ENCODE assay signal across 2 fruit fly cellular contexts in the genomic region with DNA sequence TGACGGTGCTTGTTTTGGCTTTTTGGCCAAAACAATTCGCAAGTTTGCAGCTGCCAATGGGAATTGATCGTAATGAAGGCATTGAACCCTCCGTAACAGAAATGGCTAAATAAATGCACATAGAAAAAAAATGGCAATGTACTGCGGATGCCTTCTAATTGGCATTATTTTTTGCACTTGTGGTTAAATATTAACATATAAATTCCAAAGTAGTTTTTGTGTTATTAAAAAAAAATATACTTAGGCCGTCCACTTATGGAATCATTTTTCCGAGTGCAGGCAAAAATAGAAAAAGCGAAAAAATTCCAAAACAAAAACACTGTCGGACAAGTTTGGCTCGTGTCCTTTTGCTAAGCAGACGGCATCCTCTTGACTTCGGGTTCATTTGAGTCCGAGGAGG.
A peak's percentile ranks its signal among the peaks of the same experiment; 100 is the strongest.
TF ChIP-seq lines count a peak whose summit lies in the region.

No protein-coding gene starts in this region.

- no peak for TF ChIP-seq CTCF in whole organism, embryonic (GFP tag; optimal IDR thresholded peaks at IDR 0.05; lab: Kevin White, UChicago)

TF ChIP-seq in whole organism, embryonic, 481 proteins besides CTCF, POLR2A, EP300 and RAD21 (continues in another document):
- TF ChIP-seq CG12236 (GFP tag; optimal IDR thresholded peaks at IDR 0.05; lab: Kevin White, UChicago) (no peak), CG2712 (tag; optimal IDR thresholded peaks at IDR 0.05; lab: Kevin White, UChicago) (no peak), Drgx (GFP tag; IDR thresholded peaks at IDR 0.05; lab: Robert Waterston, UW) (no peak), tup (GFP tag; optimal IDR thresholded peaks at IDR 0.05; lab: Kevin White, UChicago) (no peak), CG1603 (tag; optimal IDR thresholded peaks at IDR 0.05; lab: Kevin White, UChicago) (no peak), h (optimal IDR thresholded peaks at IDR 0.05; lab: Kevin White, UChicago) (no peak), sug (tag; optimal IDR thresholded peaks at IDR 0.05; lab: Kevin White, UChicago) (no peak), CG7271 (tag; optimal IDR thresholded peaks at IDR 0.05; lab: Kevin White, UChicago) (no peak), Rx (GFP tag; IDR thresholded peaks at IDR 0.05; lab: Robert Waterston, UW) (no peak), chinmo (GFP tag; IDR thresholded peaks at IDR 0.05; lab: Robert Waterston, UW; ENCODE audit: partially characterized antibody) (no peak), CG11504 (tag; optimal IDR thresholded peaks at IDR 0.05; lab: Kevin White, UChicago) (peak; percentile 15), Opbp (GFP tag; IDR thresholded peaks at IDR 0.05; lab: Robert Waterston, UW; ENCODE audit: partially characterized antibody) (no peak), Hmx (GFP tag; optimal IDR thresholded peaks at IDR 0.05; lab: Kevin White, UChicago) (no peak), hth (optimal IDR thresholded peaks at IDR 0.05; lab: Kevin White, UChicago) (no peak), CG6854 (GFP tag; optimal IDR thresholded peaks at IDR 0.05; lab: Kevin White, UChicago) (no peak), CG3995 (GFP tag; optimal IDR thresholded peaks at IDR 0.05; lab: Kevin White, UChicago) (no peak), gem (tag; optimal IDR thresholded peaks at IDR 0.05; lab: Kevin White, UChicago) (peak; percentile 22), Meics (GFP tag; optimal IDR thresholded peaks at IDR 0.05; lab: Kevin White, UChicago) (peak; percentile 5), NfI (GFP tag; optimal IDR thresholded peaks at IDR 0.05; lab: Kevin White, UChicago) (no peak), hb (GFP tag; IDR thresholded peaks at IDR 0.05; lab: Robert Waterston, UW; ENCODE audit: partially characterized antibody) (no peak), zfh2 (GFP tag; optimal IDR thresholded peaks at IDR 0.05; lab: Kevin White, UChicago) (no peak), Xbp1 (GFP tag; optimal IDR thresholded peaks at IDR 0.05; lab: Kevin White, UChicago) (no peak), Atf6 (GFP tag; IDR thresholded peaks at IDR 0.05; lab: Robert Waterston, UW) (no peak), sima (GFP tag; optimal IDR thresholded peaks at IDR 0.05; lab: Kevin White, UChicago) (no peak), Awh (GFP tag; IDR thresholded peaks at IDR 0.05; lab: Robert Waterston, UW) (no peak), gcm (GFP tag; optimal IDR thresholded peaks at IDR 0.05; lab: Kevin White, UChicago) (no peak), CG6654 (GFP tag; optimal IDR thresholded peaks at IDR 0.05; lab: Kevin White, UChicago) (no peak), CG2889 (GFP tag; IDR thresholded peaks at IDR 0.05; lab: Robert Waterston, UW) (0 out of 3 replicates have a peak, but pooled peaks have one; percentile 9), Hr3 (GFP tag; optimal IDR thresholded peaks at IDR 0.05; lab: Kevin White, UChicago) (no peak), tin (GFP tag; optimal IDR thresholded peaks at IDR 0.05; lab: Kevin White, UChicago) (no peak), Mrtf (GFP tag; IDR thresholded peaks at IDR 0.05; lab: Robert Waterston, UW) (0 out of 3 replicates have a peak, but pooled peaks have one; percentile 42), pita (GFP tag; optimal IDR thresholded peaks at IDR 0.05; lab: Kevin White, UChicago) (no peak), CG2202 (tag; optimal IDR thresholded peaks at IDR 0.05; lab: Kevin White, UChicago) (no peak), Dp (GFP tag; optimal IDR thresholded peaks at IDR 0.05; lab: Kevin White, UChicago) (no peak), Rfx (GFP tag; IDR thresholded peaks at IDR 0.05; lab: Robert Waterston, UW) (peak; percentile 55; the same call in 1 of the 2 replicates), lilli (GFP tag; optimal IDR thresholded peaks at IDR 0.05; lab: Kevin White, UChicago) (peak; percentile 24), CG12155 (GFP tag; optimal IDR thresholded peaks at IDR 0.05; lab: Kevin White, UChicago) (no peak), CG9215 (GFP tag; IDR thresholded peaks at IDR 0.05; lab: Robert Waterston, UW) (peak; percentile 14; the same call in 1 of the 2 replicates), Bdp1 (GFP tag; optimal IDR thresholded peaks at IDR 0.05; lab: Kevin White, UChicago) (no peak), br (optimal IDR thresholded peaks at IDR 0.05; lab: Kevin White, UChicago) (no peak), disco-r (GFP tag; optimal IDR thresholded peaks at IDR 0.05; lab: Kevin White, UChicago) (no peak), CG17568 (GFP tag; optimal IDR thresholded peaks at IDR 0.05; lab: Kevin White, UChicago) (no peak), CG8388 (GFP tag; optimal IDR thresholded peaks at IDR 0.05; lab: Kevin White, UChicago) (no peak), jigr1 (GFP tag; IDR thresholded peaks at IDR 0.05; lab: Robert Waterston, UW) (no peak)

TF ChIP-seq in whole organism, prepupa, 60 proteins besides CTCF, POLR2A, EP300 and RAD21:
- TF ChIP-seq fd85E (GFP tag; optimal IDR thresholded peaks at IDR 0.05; lab: Kevin White, UChicago) = no peak
- peak; percentile 43 for TF ChIP-seq svp (GFP tag; lab: Kevin White, UChicago)
